Worm (Caenorhabditis elegans) whole organism, L4/young adult: ENCODE measurements around the gene cyp-13A6.
A peak's percentile ranks its signal among the peaks of the same experiment; 100 is the strongest.

ENCODE experiments used
- W03F9.2 ChIP-seq: fragments of 150-350 bp; optimal IDR thresholded peaks from 2 replicates; lab custom pipeline; 2014; ENCODE audit warnings: missing biosample characterization, missing genetic modification characterization
- dao-5 ChIP-seq: sonication (generic microtip); optimal IDR thresholded peaks from 2 replicates; lab custom pipeline; 2016; ENCODE audit warnings: missing genotype, missing genetic modification characterization, moderate library complexity, missing compliant biosample characterization
- him-1 ChIP-seq: sonication (generic microtip); optimal IDR thresholded peaks from 2 replicates; lab custom pipeline; 2016; ENCODE audit warnings: missing genotype, missing genetic modification reagents, missing genetic modification characterization, missing compliant biosample characterization

cyp-13A6 gene

DNA sequence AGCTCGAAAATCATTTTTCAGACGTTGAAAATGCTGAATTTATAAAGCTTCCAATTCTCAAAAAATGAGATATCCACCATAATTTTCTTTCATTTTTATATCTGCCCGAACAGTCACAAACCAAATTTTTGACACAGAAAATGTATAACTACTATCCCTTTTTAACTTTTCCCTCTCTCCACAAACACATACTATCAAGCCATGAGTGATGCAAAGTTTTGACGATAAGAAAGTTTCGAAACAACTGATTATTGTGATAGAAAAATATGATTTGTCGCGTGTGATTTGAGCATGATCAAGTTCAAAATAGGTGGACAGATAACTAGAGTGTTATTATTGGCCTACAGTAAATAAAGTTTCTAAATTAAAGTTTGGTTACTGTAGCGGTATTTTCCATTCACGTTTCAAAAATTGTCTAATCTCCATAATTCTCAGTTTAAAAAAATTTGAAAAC is 4.9 kb upstream of the cyp-13A6 start, which contains the start of gene cyp-13A8:
Gene cyp-13A8 (minus strand): TSS at position 51 of the 454 bp plus-strand sequence.
- TF ChIP-seq W03F9.2 (tag; lab: Kevin White, UChicago): no peak
- no peak for TF ChIP-seq him-1 (tag; lab: Kevin White, UChicago)
- TF ChIP-seq dao-5: no peak

DNA sequence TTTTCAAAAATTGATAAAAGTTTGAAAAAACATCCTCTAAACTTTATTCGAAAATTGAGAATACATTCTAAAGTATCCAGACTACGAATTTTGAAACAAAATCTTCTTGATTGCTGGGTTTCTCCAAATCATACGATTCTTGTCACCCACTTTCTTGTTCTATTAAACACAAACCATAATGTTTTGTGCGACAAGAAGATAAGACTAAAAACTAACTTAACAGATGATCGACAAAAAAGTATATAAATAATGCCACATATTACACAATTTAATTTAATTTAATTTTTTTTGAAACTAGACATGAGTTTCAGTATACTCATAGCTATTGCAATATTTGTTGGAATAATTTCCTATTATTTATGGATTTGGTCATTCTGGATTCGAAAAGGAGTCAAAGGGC is 699 bp upstream of the cyp-13A6 start, which contains the start of gene cyp-13A7:
Gene cyp-13A7 (plus strand): TSS at position 301 of the 400 bp plus-strand sequence.
- TF ChIP-seq dao-5: no peak
- no peak for TF ChIP-seq him-1 (tag; lab: Kevin White, UChicago)

DNA sequence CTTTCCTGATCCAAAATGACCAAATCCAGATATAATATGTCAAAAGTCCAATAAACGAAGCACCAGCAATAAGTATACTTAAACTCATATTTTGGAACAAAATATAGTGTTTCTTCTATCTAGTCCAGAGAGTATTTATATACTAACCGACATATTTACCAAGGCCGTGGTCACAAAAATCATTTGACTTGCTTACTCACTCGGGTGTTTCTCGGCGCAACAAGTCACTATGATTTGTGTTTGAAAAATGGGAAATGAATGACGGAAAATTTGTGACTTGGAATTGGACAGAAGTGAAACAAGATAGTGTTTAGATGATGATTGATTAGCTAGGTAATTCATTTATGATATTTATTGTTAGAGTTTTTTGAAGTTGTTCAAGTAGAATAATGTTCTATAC is 2.4 kb downstream of the cyp-13A6 start, which contains the start of gene cyp-13A5:
Gene cyp-13A5 (minus strand): TSS at position 112 of the 400 bp plus-strand sequence.
- TF ChIP-seq dao-5 (no peak), W03F9.2 (tag; lab: Kevin White, UChicago) (no peak), him-1 (tag; lab: Kevin White, UChicago) (no peak)

DNA sequence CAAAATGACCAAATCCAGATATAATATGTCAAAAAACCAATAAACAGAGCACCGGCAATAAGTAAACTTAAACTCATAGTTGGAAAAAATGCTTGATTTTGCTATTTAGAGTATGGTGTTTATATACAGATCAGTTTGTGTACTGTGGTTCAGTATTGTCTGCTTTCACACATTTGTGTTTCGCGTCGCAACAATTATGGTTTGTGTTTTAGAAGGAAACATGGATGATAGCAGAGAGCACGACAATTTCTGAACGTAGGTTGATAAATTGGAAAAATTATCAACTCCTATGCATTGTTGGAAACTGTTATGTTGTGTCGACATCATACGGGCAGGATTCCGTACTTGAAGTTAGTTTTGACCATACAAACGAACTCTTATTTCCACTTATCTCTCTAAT is 5.0 kb downstream of the cyp-13A6 start, which contains the start of gene cyp-13A4:
Gene cyp-13A4 (minus strand): TSS at position 77 of the 400 bp plus-strand sequence.
- TF ChIP-seq him-1 (tag; lab: Kevin White, UChicago): no peak
- no peak for TF ChIP-seq dao-5
- no peak for TF ChIP-seq W03F9.2 (tag; lab: Kevin White, UChicago)

- TF ChIP-seq him-1 (tag; lab: Kevin White, UChicago): no peak
- no peak for TF ChIP-seq W03F9.2 (tag; lab: Kevin White, UChicago)
Observed at ce11 chrII:9793197-9793596, 9.4 kb downstream of the cyp-13A6 start, which contains the start of gene cyp-13A3. Gene cyp-13A3, minus strand, starts transcription at chrII:9793297.

DNA sequence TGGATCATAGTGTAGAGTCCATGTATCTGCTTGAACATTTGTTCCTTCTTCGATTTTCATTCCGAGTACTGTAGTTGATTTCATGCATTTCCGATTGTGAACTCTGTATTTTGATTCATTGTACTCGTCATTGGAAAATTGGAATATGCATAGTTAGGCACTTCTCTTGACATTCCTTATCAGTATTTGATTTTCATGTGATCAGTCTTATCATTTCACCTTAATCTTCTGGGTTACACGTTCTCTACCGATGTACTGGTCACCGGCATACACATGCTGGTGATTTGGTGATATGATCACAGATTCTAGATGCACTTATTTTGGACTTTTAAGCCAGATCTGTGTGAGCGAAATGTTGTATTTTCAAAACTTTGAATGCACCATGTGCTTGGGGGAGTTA is 11.4 kb downstream of the cyp-13A6 start:
- no peak for TF ChIP-seq dao-5

- no peak for TF ChIP-seq dao-5
- TF ChIP-seq him-1 (tag; lab: Kevin White, UChicago): no peak
- TF ChIP-seq W03F9.2 (tag; lab: Kevin White, UChicago): no peak
Observed at ce11 chrII:9787395-9788152, 15.0 kb downstream of the cyp-13A6 start, which contains the start of gene cyp-13A2. Gene cyp-13A2, minus strand, starts transcription at chrII:9787629.

ce11 chrII:9786215-9786614 is 16.4 kb downstream of the cyp-13A6 start:
- TF ChIP-seq dao-5 (no peak), W03F9.2 (tag; lab: Kevin White, UChicago) (no peak), him-1 (tag; lab: Kevin White, UChicago) (no peak)

DNA sequence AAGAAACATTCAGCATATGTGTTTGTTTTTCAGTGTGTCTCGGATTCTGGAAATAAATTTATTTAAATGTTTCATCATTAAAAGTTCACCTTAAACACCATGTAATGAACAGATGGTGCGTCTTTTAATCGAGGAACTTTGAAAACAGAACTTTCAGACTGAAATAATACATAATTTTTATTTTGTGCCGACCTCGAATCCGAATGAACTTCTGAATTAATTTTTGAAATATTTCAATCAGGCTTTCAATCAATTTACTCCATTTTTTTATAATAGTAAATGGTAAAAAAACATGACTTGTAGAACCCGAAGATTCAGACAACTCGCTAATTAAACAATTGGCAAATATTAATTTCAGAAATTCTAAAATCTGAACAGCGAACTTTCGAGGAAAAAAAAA is 20.3 kb downstream of the cyp-13A6 start, which contains the start of gene T10B9.14:
Gene T10B9.14 (minus strand): TSS at position 101 of the 400 bp plus-strand sequence.
- no peak for TF ChIP-seq him-1 (tag; lab: Kevin White, UChicago)
- TF ChIP-seq dao-5: no peak
- no peak for TF ChIP-seq W03F9.2 (tag; lab: Kevin White, UChicago)

DNA sequence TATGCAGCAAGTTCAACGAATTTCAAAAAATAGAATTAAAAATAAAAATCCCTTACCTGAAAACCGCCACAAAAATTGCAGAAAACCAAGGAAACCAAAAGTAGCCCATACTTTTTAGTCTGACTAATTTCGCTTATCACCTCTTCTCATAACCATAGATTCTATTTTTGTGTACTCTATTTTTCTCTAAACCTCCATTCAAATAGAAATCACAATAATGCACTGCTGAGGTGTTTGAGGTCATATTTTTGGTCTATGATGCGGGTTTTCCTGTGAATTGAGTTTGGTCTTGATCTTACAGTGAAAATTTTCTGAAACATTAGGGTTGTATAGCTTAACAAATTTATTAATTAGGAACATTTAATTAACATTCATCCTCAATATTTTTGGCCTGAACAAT is 20.8 kb downstream of the cyp-13A6 start, which contains the start of gene cyp-13A1:
Gene cyp-13A1 (minus strand): TSS at position 156 of the 400 bp plus-strand sequence.
- no peak for TF ChIP-seq W03F9.2 (tag; lab: Kevin White, UChicago)

DNA sequence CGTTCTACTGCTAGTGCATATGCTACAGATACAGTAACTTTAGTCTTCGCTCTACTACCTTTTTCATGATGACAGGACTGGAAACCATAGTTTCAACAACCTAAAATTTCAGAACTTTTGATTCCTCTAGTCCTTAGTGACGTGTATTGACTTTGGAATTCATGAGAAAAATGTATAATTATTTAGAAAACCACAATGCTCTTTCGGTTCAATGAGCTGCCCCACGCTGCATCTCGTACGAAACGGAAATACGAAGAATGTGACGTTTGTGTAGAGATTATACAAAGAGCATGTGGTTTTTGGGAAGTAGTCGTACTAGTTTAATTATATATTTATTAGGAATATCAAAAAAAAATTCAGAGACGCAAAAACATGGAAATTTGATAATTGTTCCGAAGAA is 24.1 kb downstream of the cyp-13A6 start:
- no peak for TF ChIP-seq dao-5
- TF ChIP-seq W03F9.2 (tag; lab: Kevin White, UChicago): no peak
- no peak for TF ChIP-seq him-1 (tag; lab: Kevin White, UChicago)

DNA sequence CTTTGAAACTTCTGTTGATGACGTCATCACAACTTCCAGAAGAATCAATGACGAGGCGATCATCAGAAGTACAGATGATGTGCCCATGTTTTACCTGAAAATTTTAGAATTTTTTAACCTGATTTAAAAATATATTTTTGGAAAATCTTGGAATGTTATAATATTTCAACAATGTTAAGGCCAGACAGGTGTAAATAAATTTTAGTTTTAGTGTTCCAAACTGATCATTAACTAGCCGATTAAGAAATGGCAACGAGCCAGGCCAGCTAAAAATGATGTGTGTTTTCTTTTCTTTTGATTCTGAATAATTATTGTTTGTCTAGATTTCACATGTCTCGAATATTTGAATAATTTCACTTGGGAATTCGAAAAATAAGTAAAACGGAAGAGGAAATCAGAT is 26.8 kb downstream of the cyp-13A6 start, which contains the start of gene T10B9.9:
Gene T10B9.9 (minus strand): TSS at position 101 of the 400 bp plus-strand sequence.
- TF ChIP-seq W03F9.2 (tag; lab: Kevin White, UChicago): no peak
- no peak for TF ChIP-seq him-1 (tag; lab: Kevin White, UChicago)
- TF ChIP-seq dao-5: no peak

- TF ChIP-seq him-1 (tag; lab: Kevin White, UChicago): peak; percentile 32
- peak; percentile 54 for TF ChIP-seq W03F9.2 (tag; lab: Kevin White, UChicago)
- TF ChIP-seq dao-5: peak; percentile 6
Observed at ce11 chrII:9774653-9775052, 28.0 kb downstream of the cyp-13A6 start.

DNA sequence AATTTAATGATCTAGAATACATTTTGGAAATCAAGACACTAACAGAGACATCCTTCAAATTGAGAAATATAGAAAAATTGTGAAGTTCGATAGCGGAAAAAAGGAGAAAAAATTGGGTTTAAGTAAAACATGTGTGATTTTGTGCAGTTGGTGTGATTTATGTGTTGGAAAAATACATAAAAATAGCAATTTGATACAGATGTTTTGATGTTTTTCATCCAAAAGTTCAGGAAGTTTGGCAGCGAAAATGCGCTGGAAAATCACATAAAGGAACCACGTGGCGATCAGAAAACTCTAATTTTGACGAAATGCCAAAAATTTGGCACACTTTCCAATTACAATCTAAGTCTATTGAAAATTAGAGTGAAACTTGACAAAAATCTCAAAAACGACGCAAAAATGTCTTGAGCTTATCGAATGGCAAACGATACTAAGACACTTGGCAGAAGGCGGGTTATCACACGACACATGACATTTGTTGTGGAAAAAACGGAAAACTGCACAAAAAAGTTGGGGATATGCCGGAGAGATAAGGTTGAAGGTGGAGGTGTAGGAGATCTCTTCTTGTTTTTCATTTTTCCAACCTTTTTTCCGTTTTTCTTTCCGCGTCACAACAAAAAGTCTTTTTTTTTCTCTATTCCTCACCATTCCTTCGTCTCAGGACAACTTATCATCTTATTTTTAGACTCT is 28.6 kb downstream of the cyp-13A6 start, which contains the start of gene ZK1321.4:
Gene ZK1321.4 (minus strand): TSS at position 51 of the 690 bp plus-strand sequence.
- no peak for TF ChIP-seq him-1 (tag; lab: Kevin White, UChicago)
- TF ChIP-seq W03F9.2 (tag; lab: Kevin White, UChicago): no peak
- no peak for TF ChIP-seq dao-5
